Fruit fly (Drosophila melanogaster) whole organism, embryonic: ENCODE data around the gene AsnRS.

Experiments
- Abd-B ChIP-seq: fragments of 200-800 bp; sonication (Bioruptor generic); optimal IDR thresholded peaks from 2 replicates; lab custom pipeline; 2018; ENCODE audit warnings: missing biosample characterization, mild to moderate bottlenecking, missing genetic modification characterization, moderate library complexity
- Aef1 ChIP-seq: fragments of 200-800 bp; sonication (Bioruptor generic); IDR thresholded peaks from 3 replicates; pipeline ENCODE4 v1.3.6; 2022; ENCODE audit warnings: missing biosample characterization, missing genetic modification characterization
- Atf3 ChIP-seq: fragments of 200-800 bp; sonication (Bioruptor generic); optimal IDR thresholded peaks from 3 replicates; lab custom pipeline; 2016; ENCODE audit warnings: missing biosample characterization, missing genetic modification characterization
- Bgb ChIP-seq: fragments of 200-800 bp; sonication (Bioruptor generic); IDR thresholded peaks from 2 replicates; pipeline ENCODE4 v1.3.6; 2022; ENCODE audit warnings: missing biosample characterization, missing genetic modification characterization; ENCODE audit not compliant: partially characterized antibody
- CG10654 ChIP-seq: fragments of 200-800 bp; sonication (Bioruptor generic); optimal IDR thresholded peaks from 2 replicates; lab custom pipeline; 2016; ENCODE audit warnings: missing biosample characterization, missing genetic modification characterization
- CG11398 ChIP-seq: fragments of 200-800 bp; sonication (Bioruptor generic); optimal IDR thresholded peaks from 2 replicates; lab custom pipeline; 2016; ENCODE audit warnings: missing biosample characterization, missing genetic modification characterization
- CG11504 ChIP-seq: fragments of 200-800 bp; sonication (Bioruptor generic); optimal IDR thresholded peaks from 3 replicates; lab custom pipeline; 2019; ENCODE audit warnings: missing biosample characterization, mild to moderate bottlenecking, missing genetic modification characterization, moderate library complexity
- CG12219 ChIP-seq: fragments of 200-800 bp; sonication (Bioruptor generic); optimal IDR thresholded peaks from 3 replicates; lab custom pipeline; 2018; ENCODE audit warnings: missing biosample characterization, mild to moderate bottlenecking, missing genetic modification characterization
- CG15514 ChIP-seq: fragments of 200-800 bp; sonication (Bioruptor generic); optimal IDR thresholded peaks from 3 replicates; lab custom pipeline; 2017; ENCODE audit warnings: missing biosample characterization, missing genetic modification characterization, mild to moderate bottlenecking, moderate library complexity, missing genetic modification reagents
- CG15696 ChIP-seq: fragments of 200-800 bp; sonication (Bioruptor generic); optimal IDR thresholded peaks from 2 replicates; lab custom pipeline; 2019; ENCODE audit warnings: missing biosample characterization, mild to moderate bottlenecking, missing genetic modification characterization, moderate library complexity
- CG17802 ChIP-seq: fragments of 200-800 bp; sonication (Bioruptor generic); optimal IDR thresholded peaks from 2 replicates; lab custom pipeline; 2018; ENCODE audit warnings: missing biosample characterization, mild to moderate bottlenecking, missing genetic modification characterization, moderate library complexity
- CG2875 ChIP-seq: fragments of 200-800 bp; sonication (Bioruptor generic); optimal IDR thresholded peaks from 2 replicates; lab custom pipeline; 2017; ENCODE audit warnings: missing biosample characterization, mild to moderate bottlenecking, missing genetic modification characterization, missing genetic modification reagents
- CG6791 ChIP-seq: fragments of 200-800 bp; sonication (Bioruptor generic); IDR thresholded peaks from 3 replicates; pipeline ENCODE4 v1.3.6; 2022; ENCODE audit warnings: missing biosample characterization, missing genetic modification characterization; ENCODE audit not compliant: partially characterized antibody
- CG7357 ChIP-seq: fragments of 200-800 bp; sonication (Bioruptor generic); IDR thresholded peaks from 3 replicates; pipeline ENCODE4 v1.3.6; 2022; ENCODE audit warnings: missing biosample characterization, missing genetic modification characterization
- CG7839 ChIP-seq: fragments of 200-800 bp; sonication (Bioruptor generic); optimal IDR thresholded peaks from 3 replicates; lab custom pipeline; 2018; ENCODE audit warnings: missing biosample characterization, mild to moderate bottlenecking, missing genetic modification characterization, moderate library complexity
- CG8944 ChIP-seq: fragments of 200-800 bp; sonication (Bioruptor generic); optimal IDR thresholded peaks from 3 replicates; lab custom pipeline; 2016; ENCODE audit warnings: missing biosample characterization, missing genetic modification characterization
- CG9215 ChIP-seq: fragments of 200-800 bp; sonication (Bioruptor generic); IDR thresholded peaks from 2 replicates; pipeline ENCODE4 v1.3.6; 2022; ENCODE audit warnings: missing biosample characterization, missing genetic modification characterization
- CG9817 ChIP-seq: fragments of 200-800 bp; sonication (Bioruptor generic); optimal IDR thresholded peaks from 2 replicates; lab custom pipeline; 2018; ENCODE audit warnings: missing biosample characterization, mild to moderate bottlenecking, missing genetic modification characterization, moderate library complexity
- CrebB ChIP-seq: fragments of 200-800 bp; sonication (Bioruptor generic); optimal IDR thresholded peaks from 3 replicates; lab custom pipeline; 2018; ENCODE audit warnings: missing biosample characterization, mild to moderate bottlenecking, missing genetic modification characterization
- Dfd ChIP-seq, 2 experiments: fragments of >200 bp; optimal IDR thresholded peaks; 2 replicates each; lab custom pipeline; 2017; ENCODE audit warnings: missing biosample characterization in 2 of 2, missing genetic modification characterization in 2 of 2
- HLH3B ChIP-seq: fragments of 200-800 bp; sonication (Bioruptor generic); IDR thresholded peaks from 2 replicates; pipeline ENCODE4 v1.3.6; 2022; ENCODE audit warnings: missing biosample characterization, missing genetic modification characterization
- HLH4C ChIP-seq: fragments of 200-800 bp; sonication (Bioruptor generic); IDR thresholded peaks from 3 replicates; pipeline ENCODE4 v1.3.6; 2022; ENCODE audit warnings: missing biosample characterization, missing genetic modification characterization; ENCODE audit not compliant: partially characterized antibody
- Hr78 ChIP-seq, 2 experiments: fragments of 200-800 bp in 1 of 2; fragments of >200 bp in 1 of 2; sonication (Bioruptor generic) in 1 of 2; optimal IDR thresholded peaks; 2 replicates each; lab custom pipeline; 2017 to 2019; ENCODE audit warnings: missing biosample characterization in 2 of 2, missing genetic modification characterization in 2 of 2, mild to moderate bottlenecking in 1 of 2, moderate library complexity in 1 of 2
- Lim3 ChIP-seq: fragments of 200-800 bp; sonication (Bioruptor generic); IDR thresholded peaks from 2 replicates; pipeline ENCODE4 v1.3.6; 2022; ENCODE audit warnings: missing biosample characterization, missing genetic modification characterization
- Neu2 ChIP-seq: fragments of 200-800 bp; sonication (Bioruptor generic); optimal IDR thresholded peaks from 3 replicates; lab custom pipeline; 2016; ENCODE audit warnings: missing biosample characterization, missing genetic modification characterization, borderline replicate concordance
- Nf-YB ChIP-seq: fragments of 200-800 bp; sonication (Bioruptor generic); optimal IDR thresholded peaks from 3 replicates; lab custom pipeline; 2019; ENCODE audit warnings: missing biosample characterization, mild to moderate bottlenecking, missing genetic modification characterization, moderate library complexity
- PHDP ChIP-seq: fragments of 200-800 bp; sonication (Bioruptor generic); optimal IDR thresholded peaks from 3 replicates; lab custom pipeline; 2018; ENCODE audit warnings: missing biosample characterization, mild to moderate bottlenecking, missing genetic modification characterization, moderate library complexity
- Sin3A ChIP-seq: fragments of >200 bp; optimal IDR thresholded peaks from 2 replicates; lab custom pipeline; 2018
- Sox102F ChIP-seq: fragments of 200-800 bp; sonication (Bioruptor generic); optimal IDR thresholded peaks from 2 replicates; lab custom pipeline; 2018; ENCODE audit warnings: missing biosample characterization, mild to moderate bottlenecking, missing genetic modification characterization, moderate library complexity
- YL-1 ChIP-seq: fragments of 200-800 bp; sonication (Bioruptor generic); optimal IDR thresholded peaks from 3 replicates; lab custom pipeline; 2017; ENCODE audit warnings: missing biosample characterization, mild to moderate bottlenecking, missing genetic modification characterization
- abd-A ChIP-seq: fragments of 200-800 bp; sonication (Bioruptor generic); optimal IDR thresholded peaks from 3 replicates; lab custom pipeline; 2019; ENCODE audit warnings: missing biosample characterization, mild to moderate bottlenecking, missing genetic modification characterization, moderate library complexity
- ac ChIP-seq: fragments of 200-800 bp; sonication (Bioruptor generic); optimal IDR thresholded peaks from 3 replicates; lab custom pipeline; 2017; ENCODE audit warnings: missing biosample characterization, mild to moderate bottlenecking, missing genetic modification characterization
- aop ChIP-seq: fragments of 200-800 bp; sonication (Bioruptor generic); IDR thresholded peaks from 2 replicates; pipeline ENCODE4 v1.3.6; 2022; ENCODE audit warnings: missing biosample characterization, missing genetic modification characterization
- crol ChIP-seq: fragments of 200-800 bp; sonication (Bioruptor generic); IDR thresholded peaks from 2 replicates; pipeline ENCODE4 v1.3.6; 2022; ENCODE audit warnings: missing biosample characterization, missing genetic modification characterization
- dpn ChIP-seq, 2 experiments: fragments of 200-800 bp; sonication (Bioruptor generic); optimal IDR thresholded peaks; 3 replicates each; lab custom pipeline; 2016; ENCODE audit warnings: missing biosample characterization in 2 of 2, missing genetic modification characterization in 2 of 2
- emc ChIP-seq: fragments of 200-800 bp; sonication (Bioruptor generic); optimal IDR thresholded peaks from 2 replicates; lab custom pipeline; 2016; ENCODE audit warnings: missing biosample characterization, missing genetic modification characterization
- exex ChIP-seq: fragments of 200-800 bp; sonication (Bioruptor generic); optimal IDR thresholded peaks from 4 replicates; lab custom pipeline; 2018; ENCODE audit warnings: missing biosample characterization, mild to moderate bottlenecking, missing genetic modification characterization, moderate library complexity
- gt ChIP-seq: fragments of 200-800 bp; sonication (Bioruptor generic); IDR thresholded peaks from 2 replicates; pipeline ENCODE4 v1.3.6; 2022; ENCODE audit warnings: missing biosample characterization, missing genetic modification characterization
- lmd ChIP-seq: fragments of 200-800 bp; sonication (Bioruptor generic); IDR thresholded peaks from 2 replicates; pipeline ENCODE4 v1.3.6; 2022; ENCODE audit warnings: missing biosample characterization, missing genetic modification characterization
- nau ChIP-seq: fragments of 200-800 bp; sonication (Bioruptor generic); optimal IDR thresholded peaks from 3 replicates; lab custom pipeline; 2017; ENCODE audit warnings: missing biosample characterization, mild to moderate bottlenecking, missing genetic modification characterization, missing genetic modification reagents
- oc ChIP-seq: fragments of 200-800 bp; sonication (Bioruptor generic); optimal IDR thresholded peaks from 2 replicates; lab custom pipeline; 2018; ENCODE audit warnings: missing biosample characterization, mild to moderate bottlenecking, missing genetic modification characterization, moderate library complexity
- pan ChIP-seq, 4 experiments: fragments of >200 bp in 3 of 4; fragments of 200-800 bp in 1 of 4; sonication (Bioruptor generic) in 1 of 4; optimal IDR thresholded peaks in 3 of 4; IDR thresholded peaks in 1 of 4; 2 replicates each; pipeline versions ENCODE4 v1.3.6 to Lab custom; 2017 to 2022; ENCODE audit warnings: missing biosample characterization in 2 of 4, missing genetic modification characterization in 2 of 4, mixed read lengths in 1 of 4
- row ChIP-seq: fragments of 200-800 bp; sonication (Bioruptor generic); IDR thresholded peaks from 3 replicates; pipeline ENCODE4 v1.3.6; 2022; ENCODE audit warnings: missing biosample characterization, missing genetic modification characterization
- salm ChIP-seq: fragments of 200-800 bp; sonication (Bioruptor generic); optimal IDR thresholded peaks from 2 replicates; lab custom pipeline; 2018; ENCODE audit warnings: missing biosample characterization, mild to moderate bottlenecking, missing genetic modification characterization
- sd ChIP-seq: fragments of 200-800 bp; sonication (Bioruptor generic); optimal IDR thresholded peaks from 3 replicates; lab custom pipeline; 2018; ENCODE audit warnings: missing biosample characterization, mild to moderate bottlenecking, missing genetic modification characterization, moderate library complexity
- stc ChIP-seq: fragments of 200-800 bp; sonication (Bioruptor generic); IDR thresholded peaks from 2 replicates; pipeline ENCODE4 v1.3.6; 2022; ENCODE audit warnings: missing biosample characterization, missing genetic modification characterization
- stwl ChIP-seq: fragments of 200-800 bp; sonication (Bioruptor generic); optimal IDR thresholded peaks from 3 replicates; lab custom pipeline; 2018; ENCODE audit warnings: missing biosample characterization, mild to moderate bottlenecking, missing genetic modification characterization, moderate library complexity
- trem ChIP-seq: fragments of 200-800 bp; optimal IDR thresholded peaks from 3 replicates; lab custom pipeline; 2019; ENCODE audit warnings: missing biosample characterization, mild to moderate bottlenecking, missing genetic modification characterization, moderate library complexity
- unpg ChIP-seq: fragments of 200-800 bp; sonication (Bioruptor generic); optimal IDR thresholded peaks from 3 replicates; lab custom pipeline; 2018; ENCODE audit warnings: missing biosample characterization, mild to moderate bottlenecking, missing genetic modification characterization, moderate library complexity

The AsnRS gene

dm6 chr2L:19131905-19132402, at the start of gene AsnRS, which contains the start of gene DCTN6-p27 (continued):
- TF ChIP-seq lmd (peak; percentile 65), ac (GFP tag; lab: Kevin White, UChicago) (peak; percentile 39), Bgb (peak; percentile 39), CG6791 (GFP tag; lab: Robert Waterston, UW) (peak; percentile 66), Lim3 (no peak), stc (GFP tag; lab: Robert Waterston, UW) (no peak), CG8944 (GFP tag; lab: Kevin White, UChicago) (peak; percentile 23), Neu2 (GFP tag; lab: Kevin White, UChicago) (no peak), CG9215 (no peak), CrebB (no peak), row (GFP tag; lab: Robert Waterston, UW) (peak; percentile 65), PHDP (tag; lab: Kevin White, UChicago) (peak; percentile 57), abd-A (tag; lab: Kevin White, UChicago) (no peak), CG11504 (tag; lab: Kevin White, UChicago) (peak; percentile 84), CG15514 (GFP tag; lab: Kevin White, UChicago) (peak; percentile 72), CG2875 (GFP tag; lab: Kevin White, UChicago) (peak; percentile 34), CG15696 (tag; lab: Kevin White, UChicago) (peak; percentile 64), Sin3A (lab: Kevin White, UChicago) (no peak), oc (tag; lab: Kevin White, UChicago) (no peak), crol (GFP tag; lab: Robert Waterston, UW) (no peak), aop (GFP tag; lab: Robert Waterston, UW) (no peak), Hr78 (GFP tag; optimal IDR thresholded peaks at IDR 0.05; lab: Kevin White, UChicago) (no peak), unpg (GFP tag; lab: Kevin White, UChicago) (peak; percentile 66), CG9817 (tag; lab: Kevin White, UChicago) (peak; percentile 68), trem (peak; percentile 68), CG7357 (GFP tag; lab: Robert Waterston, UW) (0 out of 3 replicates have a peak, but pooled peaks have one; percentile 15), CG17802 (no peak), CG12219 (GFP tag; lab: Kevin White, UChicago) (no peak), Aef1 (peak; percentile 28; the same call in 2 of the 3 replicates), Nf-YB (GFP tag; lab: Kevin White, UChicago) (peak; percentile 38), dpn (GFP tag; optimal IDR thresholded peaks at IDR 0.05; lab: Kevin White, UChicago) (peak; percentile 70 to 72), stwl (tag; lab: Kevin White, UChicago) (peak; percentile 69), CG11398 (GFP tag; lab: Kevin White, UChicago) (no peak), exex (tag; lab: Kevin White, UChicago) (peak; percentile 46), emc (peak; percentile 21), Atf3 (peak; percentile 8), Abd-B (GFP tag; lab: Kevin White, UChicago) (peak; percentile 65), CG10654 (peak; percentile 67), sd (peak; percentile 99), salm (tag; lab: Kevin White, UChicago) (peak; percentile 10), YL-1 (GFP tag; lab: Kevin White, UChicago) (peak; percentile 72), CG7839 (peak; percentile 72), Dfd (GFP tag; optimal IDR thresholded peaks at IDR 0.05; lab: Kevin White, UChicago) (no peak), gt (GFP tag; lab: Robert Waterston, UW) (no peak), pan (optimal IDR thresholded peaks at IDR 0.05; lab: Kevin White, UChicago) (no peak), pan (GFP tag; optimal IDR thresholded peaks at IDR 0.05 in 1 of 2, IDR thresholded peaks at IDR 0.05 in 1 of 2) (peak in 1 of 2 experiments; percentile 76), Sox102F (GFP tag; lab: Kevin White, UChicago) (peak; percentile 64), nau (GFP tag; lab: Kevin White, UChicago) (no peak), HLH3B (GFP tag; lab: Robert Waterston, UW) (0 out of 2 replicates have a peak, but pooled peaks have one; percentile 35), HLH4C (GFP tag; lab: Robert Waterston, UW) (peak; percentile 78)
